Worm (Caenorhabditis elegans) whole organism, L2 larva: ENCODE measurements around the gene spp-2.
"Not testable (repeated sequence)": the region's sequence is repeated elsewhere in the genome, so short reads cannot be mapped to it uniquely, and the experiment has no call there.

ENCODE experiments used
- C34F6.9 ChIP-seq: fragments of 150-350 bp; optimal IDR thresholded peaks from 2 replicates; lab custom pipeline; 2014; ENCODE audit warnings: missing biosample characterization, missing genetic modification characterization
- F13H6.1 ChIP-seq: sonication (generic microtip); optimal IDR thresholded peaks from 2 replicates; lab custom pipeline; 2016; ENCODE audit warnings: missing genetic modification characterization, missing compliant biosample characterization
- R02D3.7 ChIP-seq: fragments of 150-350 bp; optimal IDR thresholded peaks from 2 replicates; lab custom pipeline; 2014; ENCODE audit warnings: missing biosample characterization, missing genetic modification characterization
- Y55F3AM.14 ChIP-seq: fragments of 200-800 bp; sonication (Bioruptor generic); optimal IDR thresholded peaks from 2 replicates; lab custom pipeline; 2018; ENCODE audit warnings: mild to moderate bottlenecking, missing genetic modification characterization, missing compliant biosample characterization
- ZK546.5 ChIP-seq: sonication (generic microtip); optimal IDR thresholded peaks from 2 replicates; lab custom pipeline; 2017; ENCODE audit warnings: missing biosample characterization, missing genetic modification characterization
- ama-1 ChIP-seq: fragments of 150-350 bp; optimal IDR thresholded peaks from 2 replicates; lab custom pipeline; 2018; ENCODE audit warnings: inconsistent platforms
- blmp-1 ChIP-seq: sonication (generic microtip); optimal IDR thresholded peaks from 2 replicates; lab custom pipeline; 2017; ENCODE audit warnings: missing genetic modification characterization, mild to moderate bottlenecking, missing compliant biosample characterization, antibody characterized with exemption, moderate library complexity; ENCODE audit not compliant: insufficient read depth
- ceh-16 ChIP-seq: fragments of 150-350 bp; optimal IDR thresholded peaks from 2 replicates; lab custom pipeline; 2014; ENCODE audit warnings: missing biosample characterization, missing genetic modification characterization
- ceh-82 ChIP-seq: fragments of 150-350 bp; optimal IDR thresholded peaks from 2 replicates; lab custom pipeline; 2014; ENCODE audit warnings: missing biosample characterization, missing genetic modification characterization
- crh-2 ChIP-seq: sonication (generic microtip); optimal IDR thresholded peaks from 2 replicates; lab custom pipeline; 2017; ENCODE audit warnings: missing biosample characterization, missing genetic modification characterization
- egl-27 ChIP-seq: sonication (generic microtip); optimal IDR thresholded peaks from 3 replicates; lab custom pipeline; 2017; ENCODE audit warnings: missing biosample characterization, missing genetic modification reagents, missing genetic modification characterization
- elt-1 ChIP-seq: fragments of 150-350 bp; optimal IDR thresholded peaks from 2 replicates; lab custom pipeline; 2014; ENCODE audit warnings: missing biosample characterization, missing genetic modification characterization
- elt-3 ChIP-seq: sonication (generic microtip); optimal IDR thresholded peaks from 2 replicates; lab custom pipeline; 2017; ENCODE audit warnings: missing biosample characterization, missing genetic modification characterization
- fos-1 ChIP-seq: fragments of 150-350 bp; optimal IDR thresholded peaks from 2 replicates; lab custom pipeline; 2014; ENCODE audit warnings: missing biosample characterization, missing genetic modification characterization
- gmeb-1 ChIP-seq: fragments of 150-350 bp; optimal IDR thresholded peaks from 2 replicates; lab custom pipeline; 2014; ENCODE audit warnings: missing biosample characterization, missing genetic modification characterization
- lin-13 ChIP-seq: fragments of 150-350 bp; optimal IDR thresholded peaks from 2 replicates; lab custom pipeline; 2014; ENCODE audit warnings: missing biosample characterization, missing genetic modification reagents, missing genetic modification characterization
- lin-39 ChIP-seq: fragments of 150-350 bp; optimal IDR thresholded peaks from 2 replicates; lab custom pipeline; 2014; ENCODE audit warnings: missing biosample characterization, missing genetic modification reagents, missing genetic modification characterization
- lsy-2 ChIP-seq, 2 experiments: fragments of 150-350 bp in 1 of 2; sonication (generic microtip) in 1 of 2; optimal IDR thresholded peaks; 2 replicates each; lab custom pipeline; 2014 to 2017; ENCODE audit warnings: missing biosample characterization in 2 of 2, missing genetic modification characterization in 2 of 2
- mab-5 ChIP-seq: fragments of 150-350 bp; optimal IDR thresholded peaks from 2 replicates; lab custom pipeline; 2014; ENCODE audit warnings: missing biosample characterization, missing genetic modification characterization
- mbf-1 ChIP-seq: sonication (generic microtip); optimal IDR thresholded peaks from 2 replicates; lab custom pipeline; 2017; ENCODE audit warnings: missing biosample characterization, missing genetic modification characterization
- mdl-1 ChIP-seq, 2 experiments: fragments of 150-350 bp in 1 of 2; sonication (generic microtip) in 1 of 2; optimal IDR thresholded peaks; 2 replicates each; lab custom pipeline; 2017; ENCODE audit warnings: missing biosample characterization in 2 of 2, missing genetic modification characterization in 2 of 2
- nhr-10 ChIP-seq: sonication (generic microtip); optimal IDR thresholded peaks from 2 replicates; lab custom pipeline; 2017; ENCODE audit warnings: missing biosample characterization, missing genetic modification characterization
- nhr-11 ChIP-seq: fragments of 150-350 bp; optimal IDR thresholded peaks from 2 replicates; lab custom pipeline; 2014; ENCODE audit warnings: missing biosample characterization, missing genetic modification characterization
- nhr-12 ChIP-seq: fragments of 150-350 bp; optimal IDR thresholded peaks from 2 replicates; lab custom pipeline; 2014; ENCODE audit warnings: missing biosample characterization, missing genetic modification characterization
- nhr-129 ChIP-seq: fragments of 150-350 bp; optimal IDR thresholded peaks from 2 replicates; lab custom pipeline; 2014; ENCODE audit warnings: missing biosample characterization, missing genetic modification characterization
- nhr-21 ChIP-seq: fragments of 150-350 bp; optimal IDR thresholded peaks from 2 replicates; lab custom pipeline; 2014; ENCODE audit warnings: missing biosample characterization, missing genetic modification characterization
- nhr-25 ChIP-seq: fragments of 150-350 bp; sonication (generic microtip); optimal IDR thresholded peaks from 3 replicates; lab custom pipeline; 2014; ENCODE audit warnings: missing biosample characterization, missing genetic modification characterization
- nhr-6 ChIP-seq: fragments of 150-350 bp; optimal IDR thresholded peaks from 2 replicates; lab custom pipeline; 2014; ENCODE audit warnings: missing biosample characterization, missing genetic modification characterization
- peb-1 ChIP-seq: fragments of 150-350 bp; optimal IDR thresholded peaks from 2 replicates; lab custom pipeline; 2014; ENCODE audit warnings: missing biosample characterization, missing genetic modification characterization
- sem-4 ChIP-seq: fragments of 150-350 bp; optimal IDR thresholded peaks from 2 replicates; lab custom pipeline; 2014; ENCODE audit warnings: missing biosample characterization, missing genetic modification reagents, missing genetic modification characterization
- skn-1 ChIP-seq: sonication (generic microtip); optimal IDR thresholded peaks from 2 replicates; lab custom pipeline; 2017; ENCODE audit warnings: missing biosample characterization, missing genetic modification characterization
- sma-3 ChIP-seq: sonication (generic microtip); optimal IDR thresholded peaks from 2 replicates; lab custom pipeline; 2016; ENCODE audit warnings: missing genetic modification reagents, missing genetic modification characterization, missing compliant biosample characterization
- sma-9 ChIP-seq, 2 experiments: fragments of 150-350 bp in 1 of 2; sonication (generic microtip) in 1 of 2; optimal IDR thresholded peaks; 2 replicates each; lab custom pipeline; 2014 to 2016; ENCODE audit warnings: missing genetic modification characterization in 2 of 2, mild to moderate bottlenecking in 1 of 2, missing biosample characterization in 1 of 2, missing compliant biosample characterization in 1 of 2, missing genetic modification reagents in 1 of 2, moderate library complexity in 1 of 2
- snpc-4 ChIP-seq: fragments of 150-350 bp; optimal IDR thresholded peaks from 2 replicates; lab custom pipeline; 2014; ENCODE audit warnings: missing biosample characterization, missing genetic modification characterization
- unc-39 ChIP-seq: fragments of 150-350 bp; optimal IDR thresholded peaks from 2 replicates; lab custom pipeline; 2014; ENCODE audit warnings: missing biosample characterization, missing genetic modification characterization
- unc-62 ChIP-seq: fragments of 150-350 bp; optimal IDR thresholded peaks from 2 replicates; lab custom pipeline; 2014; ENCODE audit warnings: missing biosample characterization, missing genetic modification reagents, missing genetic modification characterization
- zag-1 ChIP-seq: fragments of 150-350 bp; optimal IDR thresholded peaks from 2 replicates; lab custom pipeline; 2014; ENCODE audit warnings: missing biosample characterization, missing genetic modification characterization
- ztf-1 ChIP-seq: fragments of 200-800 bp; sonication (Bioruptor generic); conservative IDR thresholded peaks from 2 replicates; pipeline ENCODE4 v1.3.6; 2022; ENCODE audit warnings: missing genetic modification characterization, missing compliant biosample characterization
- ztf-11 ChIP-seq: sonication (generic microtip); optimal IDR thresholded peaks from 2 replicates; lab custom pipeline; 2017; ENCODE audit warnings: missing biosample characterization, missing genetic modification characterization

spp-2 gene

ce11 chrX:7316485-7317391 is at the start of gene spp-2, which contains the start of gene spp-6:
Gene spp-2, minus strand, starts transcription at chrX:7316818.
Gene spp-6, plus strand, starts transcription at chrX:7317341.
- TF ChIP-seq mab-5 = no peak
- TF ChIP-seq nhr-25 (tag; lab: Kevin White, UChicago) = no peak
- peak; percentile 61 for TF ChIP-seq skn-1 (tag; lab: Kevin White, UChicago)
- TF ChIP-seq fos-1 (tag; lab: Kevin White, UChicago) = peak; percentile 53
- no peak for TF ChIP-seq elt-1 (tag; lab: Kevin White, UChicago)
- no peak for TF ChIP-seq ztf-11
- TF ChIP-seq sma-9 (GFP tag; optimal IDR thresholded peaks at IDR 0.05; lab: Kevin White, UChicago) = peak; percentile 2
- no peak for TF ChIP-seq sma-9 (tag; optimal IDR thresholded peaks at IDR 0.05; lab: Kevin White, UChicago)
- peak; percentile 10 for TF ChIP-seq gmeb-1 (tag; lab: Kevin White, UChicago)
- TF ChIP-seq ama-1 (lab: Kevin White, UChicago) = peak; percentile 60
- no peak for TF ChIP-seq ceh-82
- TF ChIP-seq crh-2 = peak; percentile 22

- TF ChIP-seq mab-5; ZK546.5 (tag; lab: Kevin White, UChicago); blmp-1: not testable (repeated sequence)
Measured at ce11 chrX:7365267-7365666, 48.6 kb upstream of the spp-2 start, which contains the start of gene C56G3.2. Gene C56G3.2, plus strand, starts transcription at chrX:7365567.

ce11 chrX:7343747-7344146 is 27.1 kb upstream of the spp-2 start, which contains the start of gene C07D8.5:
Gene C07D8.5, plus strand, starts transcription at chrX:7344047.
- TF ChIP-seq mdl-1 (tag; optimal IDR thresholded peaks at IDR 0.05; lab: Kevin White, UChicago) = no peak
- no peak for TF ChIP-seq snpc-4 (tag; lab: Kevin White, UChicago)
- TF ChIP-seq sma-9 (GFP tag; optimal IDR thresholded peaks at IDR 0.05; lab: Kevin White, UChicago) = no peak
- no peak for TF ChIP-seq sma-9 (tag; optimal IDR thresholded peaks at IDR 0.05; lab: Kevin White, UChicago)
- TF ChIP-seq lin-13 (GFP tag; lab: Kevin White, UChicago) = no peak
- TF ChIP-seq lsy-2 (tag; optimal IDR thresholded peaks at IDR 0.05; lab: Kevin White, UChicago) = no peak
- no peak for TF ChIP-seq sem-4 (tag; lab: Kevin White, UChicago)
- TF ChIP-seq F13H6.1 = no peak
- TF ChIP-seq zag-1 = no peak
- TF ChIP-seq ceh-16 = no peak
- TF ChIP-seq ZK546.5 (tag; lab: Kevin White, UChicago) = no peak
- no peak for TF ChIP-seq egl-27
- no peak for TF ChIP-seq C34F6.9 (tag; lab: Kevin White, UChicago)
- TF ChIP-seq elt-3 (tag; lab: Kevin White, UChicago) = no peak
- TF ChIP-seq nhr-10 (tag; lab: Kevin White, UChicago) = no peak
- TF ChIP-seq ceh-82 = no peak
- no peak for TF ChIP-seq skn-1 (tag; lab: Kevin White, UChicago)
- TF ChIP-seq nhr-6 = no peak

- no peak for TF ChIP-seq C34F6.9 (tag; lab: Kevin White, UChicago)
- TF ChIP-seq crh-2 = peak; percentile 5
- no peak for TF ChIP-seq nhr-12 (tag; lab: Kevin White, UChicago)
- no peak for TF ChIP-seq lin-39 (tag; lab: Kevin White, UChicago)
- TF ChIP-seq F13H6.1 = no peak
- no peak for TF ChIP-seq ama-1 (lab: Kevin White, UChicago)
- peak; percentile 39 for TF ChIP-seq fos-1 (tag; lab: Kevin White, UChicago)
- TF ChIP-seq elt-3 (tag; lab: Kevin White, UChicago) = no peak
- no peak for TF ChIP-seq unc-62 (GFP tag; lab: Kevin White, UChicago)
- no peak for TF ChIP-seq nhr-10 (tag; lab: Kevin White, UChicago)
- no peak for TF ChIP-seq ztf-1 (GFP tag; lab: Robert Waterston, UW)
- TF ChIP-seq egl-27 = no peak
- TF ChIP-seq skn-1 (tag; lab: Kevin White, UChicago) = peak; percentile 76
- TF ChIP-seq snpc-4 (tag; lab: Kevin White, UChicago) = no peak
- TF ChIP-seq, all 48 proteins: peak for 3
Measured at ce11 chrX:7343218-7343617, 26.6 kb upstream of the spp-2 start.

- TF ChIP-seq nhr-129 (tag; lab: Kevin White, UChicago) (peak; percentile 57), nhr-11 (tag; lab: Kevin White, UChicago) (no peak), Y55F3AM.14 (no peak), ZK546.5 (tag; lab: Kevin White, UChicago) (no peak), blmp-1 (no peak), R02D3.7 (tag; lab: Kevin White, UChicago) (no peak), nhr-10 (tag; lab: Kevin White, UChicago) (no peak), F13H6.1 (peak; percentile 44), nhr-12 (tag; lab: Kevin White, UChicago) (no peak), ztf-11 (no peak), crh-2 (peak; percentile 78), gmeb-1 (tag; lab: Kevin White, UChicago) (peak; percentile 40), nhr-21 (tag; lab: Kevin White, UChicago) (no peak), peb-1 (tag; lab: Kevin White, UChicago) (no peak), ama-1 (lab: Kevin White, UChicago) (no peak), sem-4 (tag; lab: Kevin White, UChicago) (no peak), ztf-1 (GFP tag; lab: Robert Waterston, UW) (no peak), mbf-1 (tag; lab: Kevin White, UChicago) (no peak), unc-39 (tag; lab: Kevin White, UChicago) (no peak), sma-3 (GFP tag; lab: Kevin White, UChicago) (peak; percentile 37), fos-1 (tag; lab: Kevin White, UChicago) (peak; percentile 96), ceh-82 (no peak)
Measured at ce11 chrX:7340915-7341559, 24.4 kb upstream of the spp-2 start, which contains the start of gene C07D8.6. Gene C07D8.6, plus strand, starts transcription at chrX:7341509.
